Fruit fly (Drosophila melanogaster) whole organism, embryonic: Measurements from ENCODE around the gene CG17202.

Source experiments
- ATbp ChIP-seq: fragments of 200-800 bp; sonication (Bioruptor generic); optimal IDR thresholded peaks from 2 replicates; lab custom pipeline; 2017; ENCODE audit warnings: missing biosample characterization, mild to moderate bottlenecking, missing genetic modification characterization, missing genetic modification reagents
- Ada2b ChIP-seq: fragments of 200-800 bp; sonication (Bioruptor generic); IDR thresholded peaks from 2 replicates; pipeline ENCODE4 v1.3.6; 2022; ENCODE audit warnings: missing biosample characterization, missing genetic modification characterization
- Atf-2 ChIP-seq: fragments of 200-800 bp; sonication (Bioruptor generic); optimal IDR thresholded peaks from 2 replicates; lab custom pipeline; 2016; ENCODE audit warnings: missing biosample characterization, missing genetic modification characterization
- CG10209 ChIP-seq: fragments of 200-800 bp; sonication (Bioruptor generic); optimal IDR thresholded peaks from 3 replicates; lab custom pipeline; 2017; ENCODE audit warnings: missing biosample characterization, mild to moderate bottlenecking, missing genetic modification characterization, missing genetic modification reagents
- CG11093 ChIP-seq: fragments of 200-800 bp; sonication (Bioruptor generic); IDR thresholded peaks from 3 replicates; pipeline ENCODE4 v1.3.6; 2022; ENCODE audit warnings: missing biosample characterization, missing genetic modification characterization
- CG11456 ChIP-seq: fragments of 200-800 bp; sonication (Bioruptor generic); IDR thresholded peaks from 3 replicates; pipeline ENCODE4 v1.3.6; 2022; ENCODE audit warnings: missing biosample characterization, missing genetic modification characterization
- CG11723 ChIP-seq: fragments of 200-800 bp; sonication (Bioruptor generic); optimal IDR thresholded peaks from 2 replicates; lab custom pipeline; 2017; ENCODE audit warnings: missing biosample characterization, mild to moderate bottlenecking, missing genetic modification characterization
- CG13624 ChIP-seq: fragments of 200-800 bp; sonication (Bioruptor generic); optimal IDR thresholded peaks from 2 replicates; lab custom pipeline; 2016; ENCODE audit warnings: missing biosample characterization, missing genetic modification characterization
- CG14441 ChIP-seq: fragments of 200-800 bp; sonication (Bioruptor generic); IDR thresholded peaks from 2 replicates; pipeline ENCODE4 v1.3.6; 2022; ENCODE audit warnings: missing biosample characterization, missing genetic modification characterization
- CG14860 ChIP-seq: fragments of 200-800 bp; sonication (Bioruptor generic); IDR thresholded peaks from 3 replicates; pipeline ENCODE4 v1.3.6; 2022; ENCODE audit warnings: missing biosample characterization, missing genetic modification characterization; ENCODE audit not compliant: partially characterized antibody
- CG14965 ChIP-seq: fragments of 200-800 bp; sonication (Bioruptor generic); optimal IDR thresholded peaks from 2 replicates; lab custom pipeline; 2016; ENCODE audit warnings: missing biosample characterization, missing genetic modification characterization, borderline replicate concordance
- CG3407 ChIP-seq: fragments of 200-800 bp; sonication (Bioruptor generic); optimal IDR thresholded peaks from 2 replicates; lab custom pipeline; 2018; ENCODE audit warnings: missing biosample characterization, mild to moderate bottlenecking, missing genetic modification characterization
- CG34376 ChIP-seq: fragments of 200-800 bp; sonication (Bioruptor generic); optimal IDR thresholded peaks from 2 replicates; lab custom pipeline; 2018; ENCODE audit warnings: missing biosample characterization, mild to moderate bottlenecking, missing genetic modification characterization
- CG4424 ChIP-seq: fragments of 200-800 bp; sonication (Bioruptor generic); optimal IDR thresholded peaks from 3 replicates; lab custom pipeline; 2016; ENCODE audit warnings: missing biosample characterization, missing genetic modification characterization
- CG7556 ChIP-seq: fragments of 200-800 bp; sonication (Bioruptor generic); optimal IDR thresholded peaks from 2 replicates; lab custom pipeline; 2017; ENCODE audit warnings: missing biosample characterization, mild to moderate bottlenecking, missing genetic modification characterization
- D ChIP-seq, 2 experiments: fragments of 200-800 bp in 1 of 2; fragments of >200 bp in 1 of 2; sonication (Bioruptor generic) in 1 of 2; optimal IDR thresholded peaks; 2 replicates in 1 of 2; 3 replicates in 1 of 2; lab custom pipeline; 2017; ENCODE audit warnings: mild to moderate bottlenecking in 1 of 2, missing biosample characterization in 1 of 2, missing genetic modification characterization in 1 of 2, missing genetic modification reagents in 1 of 2
- D19A ChIP-seq: fragments of 200-800 bp; optimal IDR thresholded peaks from 3 replicates; lab custom pipeline; 2019; ENCODE audit warnings: missing biosample characterization, mild to moderate bottlenecking, missing genetic modification characterization, moderate library complexity
- ERR ChIP-seq: fragments of 200-800 bp; sonication (Bioruptor generic); optimal IDR thresholded peaks from 2 replicates; lab custom pipeline; 2016; ENCODE audit warnings: missing biosample characterization, missing genetic modification characterization
- Ets65A ChIP-seq: fragments of 200-800 bp; sonication (Bioruptor generic); peaks from one replicate; lab custom pipeline; 2016; ENCODE audit warnings: missing biosample characterization, missing genetic modification characterization
- H2.0 ChIP-seq: fragments of 200-800 bp; sonication (Bioruptor generic); IDR thresholded peaks from 2 replicates; pipeline ENCODE4 v1.3.6; 2022; ENCODE audit warnings: missing biosample characterization, missing genetic modification characterization
- Hand ChIP-seq: fragments of 200-800 bp; sonication (Bioruptor generic); optimal IDR thresholded peaks from 2 replicates; lab custom pipeline; 2017; ENCODE audit warnings: mild to moderate bottlenecking, missing biosample characterization, missing genetic modification reagents, missing genetic modification characterization
- HmgZ ChIP-seq: fragments of 200-800 bp; sonication (Bioruptor generic); optimal IDR thresholded peaks from 2 replicates; lab custom pipeline; 2018; ENCODE audit warnings: missing biosample characterization, mild to moderate bottlenecking, missing genetic modification characterization
- Hsf ChIP-seq: fragments of 200-800 bp; sonication (Bioruptor generic); optimal IDR thresholded peaks from 3 replicates; lab custom pipeline; 2016; ENCODE audit warnings: missing biosample characterization, missing genetic modification characterization
- NfI ChIP-seq: fragments of 200-800 bp; sonication (Bioruptor generic); optimal IDR thresholded peaks from 3 replicates; lab custom pipeline; 2018; ENCODE audit warnings: missing biosample characterization, mild to moderate bottlenecking, missing genetic modification characterization, moderate library complexity
- Spps ChIP-seq: fragments of 200-800 bp; sonication (Bioruptor generic); optimal IDR thresholded peaks from 2 replicates; lab custom pipeline; 2018; ENCODE audit warnings: missing biosample characterization, mild to moderate bottlenecking, missing genetic modification characterization
- Sry-δ ChIP-seq: fragments of 200-800 bp; sonication (Bioruptor generic); optimal IDR thresholded peaks from 2 replicates; lab custom pipeline; 2016; ENCODE audit warnings: missing biosample characterization, missing genetic modification characterization
- Tbp ChIP-seq: fragments of >200 bp; optimal IDR thresholded peaks from 2 replicates; lab custom pipeline; 2018; ENCODE audit warnings: missing biosample characterization, missing genetic modification characterization
- Vsx1 ChIP-seq: fragments of 200-800 bp; sonication (Bioruptor generic); optimal IDR thresholded peaks from 2 replicates; lab custom pipeline; 2017; ENCODE audit warnings: missing biosample characterization, mild to moderate bottlenecking, missing genetic modification characterization, missing genetic modification reagents
- bbx ChIP-seq: fragments of 200-800 bp; sonication (Bioruptor generic); IDR thresholded peaks from 2 replicates; pipeline ENCODE4 v1.3.6; 2022; ENCODE audit warnings: missing biosample characterization, missing genetic modification characterization; ENCODE audit not compliant: partially characterized antibody
- cad ChIP-seq: fragments of >200 bp; optimal IDR thresholded peaks from 2 replicates; lab custom pipeline; 2017; ENCODE audit warnings: missing biosample characterization, missing genetic modification characterization
- cato ChIP-seq: fragments of 200-800 bp; sonication (Bioruptor generic); optimal IDR thresholded peaks from 2 replicates; lab custom pipeline; 2016; ENCODE audit warnings: missing biosample characterization, missing genetic modification characterization, borderline replicate concordance
- croc ChIP-seq: fragments of 200-800 bp; sonication (Bioruptor generic); conservative IDR thresholded peaks from 3 replicates; pipeline ENCODE4 v1.3.6; 2022; ENCODE audit warnings: missing biosample characterization, missing genetic modification characterization
- exex ChIP-seq: fragments of 200-800 bp; sonication (Bioruptor generic); optimal IDR thresholded peaks from 4 replicates; lab custom pipeline; 2018; ENCODE audit warnings: missing biosample characterization, mild to moderate bottlenecking, missing genetic modification characterization, moderate library complexity
- hkb ChIP-seq, 2 experiments: fragments of 200-800 bp in 1 of 2; fragments of >200 bp in 1 of 2; sonication (Bioruptor generic) in 1 of 2; IDR thresholded peaks in 1 of 2; optimal IDR thresholded peaks in 1 of 2; 2 replicates each; pipeline versions ENCODE4 v1.3.6 to Lab custom; 2017 to 2022; ENCODE audit warnings: missing biosample characterization in 1 of 2, missing genetic modification characterization in 1 of 2
- mirr ChIP-seq: fragments of 200-800 bp; sonication (Bioruptor generic); optimal IDR thresholded peaks from 3 replicates; lab custom pipeline; 2018; ENCODE audit warnings: missing biosample characterization, mild to moderate bottlenecking, missing genetic modification characterization
- nmo ChIP-seq: fragments of 200-800 bp; sonication (Bioruptor generic); optimal IDR thresholded peaks from 2 replicates; lab custom pipeline; 2018; ENCODE audit warnings: missing biosample characterization, mild to moderate bottlenecking, missing genetic modification characterization, moderate library complexity
- pfk ChIP-seq: fragments of 200-800 bp; sonication (Bioruptor generic); optimal IDR thresholded peaks from 2 replicates; lab custom pipeline; 2018; ENCODE audit warnings: missing biosample characterization, mild to moderate bottlenecking, missing genetic modification characterization, moderate library complexity
- phol ChIP-seq: fragments of 200-800 bp; sonication (Bioruptor generic); optimal IDR thresholded peaks from 3 replicates; lab custom pipeline; 2018; ENCODE audit warnings: missing biosample characterization, mild to moderate bottlenecking, missing genetic modification characterization, moderate library complexity
- prd ChIP-seq, 3 experiments: fragments of >200 bp in 2 of 3; fragments of 200-800 bp in 1 of 3; sonication (Bioruptor generic) in 1 of 3; optimal IDR thresholded peaks in 2 of 3; IDR thresholded peaks in 1 of 3; 2 replicates in 2 of 3; 3 replicates in 1 of 3; pipeline versions ENCODE4 v1.3.6 to Lab custom; 2017 to 2022; ENCODE audit warnings: missing biosample characterization in 1 of 3, missing genetic modification characterization in 1 of 3
- ro ChIP-seq: fragments of 200-800 bp; sonication (Bioruptor generic); IDR thresholded peaks from 2 replicates; pipeline ENCODE4 v1.3.6; 2022; ENCODE audit warnings: missing biosample characterization, missing genetic modification characterization
- run ChIP-seq: fragments of 200-800 bp; sonication (Bioruptor generic); optimal IDR thresholded peaks from 3 replicates; lab custom pipeline; 2018; ENCODE audit warnings: missing biosample characterization, mild to moderate bottlenecking, missing genetic modification characterization
- salm ChIP-seq: fragments of 200-800 bp; sonication (Bioruptor generic); optimal IDR thresholded peaks from 2 replicates; lab custom pipeline; 2018; ENCODE audit warnings: missing biosample characterization, mild to moderate bottlenecking, missing genetic modification characterization
- sens ChIP-seq: fragments of 200-800 bp; sonication (Bioruptor generic); peaks from one replicate; lab custom pipeline; 2016; ENCODE audit warnings: missing biosample characterization, missing genetic modification characterization
- sr ChIP-seq: fragments of 200-800 bp; sonication (Bioruptor generic); IDR thresholded peaks from 3 replicates; pipeline ENCODE4 v1.3.6; 2022; ENCODE audit warnings: missing biosample characterization, missing genetic modification characterization
- unpg ChIP-seq: fragments of 200-800 bp; sonication (Bioruptor generic); optimal IDR thresholded peaks from 3 replicates; lab custom pipeline; 2018; ENCODE audit warnings: missing biosample characterization, mild to moderate bottlenecking, missing genetic modification characterization, moderate library complexity

The CG17202 gene

dm6 chr3R:12405134-12405533 is 17.4 kb upstream of the CG17202 start:
- TF ChIP-seq run (tag; lab: Kevin White, UChicago) (no peak), Vsx1 (GFP tag; lab: Kevin White, UChicago) (peak; percentile 48), phol (tag; lab: Kevin White, UChicago) (no peak), unpg (GFP tag; lab: Kevin White, UChicago) (no peak), prd (optimal IDR thresholded peaks at IDR 0.05; lab: Kevin White, UChicago) (no peak), prd (GFP tag; IDR thresholded peaks at IDR 0.05; lab: Robert Waterston, UW) (no peak), ro (no peak), CG14860 (GFP tag; lab: Robert Waterston, UW) (no peak), CG14965 (GFP tag; lab: Kevin White, UChicago) (no peak), mirr (GFP tag; lab: Kevin White, UChicago) (peak; percentile 91), Tbp (GFP tag; lab: Kevin White, UChicago) (no peak), CG34376 (GFP tag; lab: Kevin White, UChicago) (peak; percentile 54), CG13624 (no peak), CG10209 (GFP tag; lab: Kevin White, UChicago) (no peak), exex (peak; percentile 92), salm (peak; percentile 2), D19A (tag; lab: Kevin White, UChicago) (peak; percentile 3), sens (GFP tag; lab: Kevin White, UChicago) (peak; percentile 49), Sry-δ (GFP tag; lab: Kevin White, UChicago) (no peak), Hsf (GFP tag; lab: Kevin White, UChicago) (no peak)

dm6 chr3R:12405928-12406234 is 16.7 kb upstream of the CG17202 start, which contains the start of gene Cyp9f2:
Cyp9f2 (minus strand) TSS chr3R:12406028.
- 0 out of 2 replicates have a peak, but pooled peaks have one; percentile 8 for TF ChIP-seq bbx (GFP tag; lab: Robert Waterston, UW)
- no peak for TF ChIP-seq CG11723

- TF ChIP-seq ERR (no peak), Ets65A (peak; percentile 44), D (optimal IDR thresholded peaks at IDR 0.05; lab: Kevin White, UChicago) (no peak), D (GFP tag; optimal IDR thresholded peaks at IDR 0.05; lab: Kevin White, UChicago) (no peak), CG3407 (GFP tag; lab: Kevin White, UChicago) (no peak), NfI (no peak), Spps (no peak), sr (GFP tag; lab: Robert Waterston, UW) (no peak), CG4424 (GFP tag; lab: Kevin White, UChicago) (peak; percentile 11), CG34376 (GFP tag; lab: Kevin White, UChicago) (peak; percentile 76), Hand (GFP tag; lab: Kevin White, UChicago) (no peak), H2.0 (GFP tag; lab: Robert Waterston, UW) (no peak), CG11456 (GFP tag; lab: Robert Waterston, UW) (no peak), CG7556 (peak; percentile 19), CG14441 (GFP tag; lab: Robert Waterston, UW) (no peak), ATbp (GFP tag; lab: Kevin White, UChicago) (no peak), pfk (GFP tag; lab: Kevin White, UChicago) (no peak), croc (GFP tag; lab: Robert Waterston, UW) (no peak), cad (GFP tag; lab: Kevin White, UChicago) (no peak), CG11093 (GFP tag; lab: Robert Waterston, UW) (no peak), cato (GFP tag; lab: Kevin White, UChicago) (no peak), nmo (GFP tag; lab: Kevin White, UChicago) (peak; percentile 22), HmgZ (tag; lab: Kevin White, UChicago) (no peak), Atf-2 (GFP tag; lab: Kevin White, UChicago) (no peak), Ada2b (GFP tag; lab: Robert Waterston, UW) (no peak), hkb (optimal IDR thresholded peaks at IDR 0.05; lab: Kevin White, UChicago) (no peak), hkb (GFP tag; IDR thresholded peaks at IDR 0.05; lab: Robert Waterston, UW) (peak; percentile 59)
These were observed 16.1 kb upstream of the CG17202 start, which contains the start of gene CG5167 for dm6 chr3R:12406235-12407196. CG5167 (plus strand) TSS chr3R:12406532.
